Worm (Caenorhabditis elegans) whole organism, L1 larva: ENCODE results near the gene F57G12.1.
A peak's percentile ranks its signal among the peaks of the same experiment; 100 is the strongest.

Source experiments
- C16A3.4 ChIP-seq: fragments of 150-350 bp; optimal IDR thresholded peaks from 2 replicates; lab custom pipeline; 2014; ENCODE audit warnings: missing biosample characterization, missing genetic modification characterization
- aly-2 ChIP-seq: fragments of 150-350 bp; optimal IDR thresholded peaks from 2 replicates; lab custom pipeline; 2014; ENCODE audit warnings: missing biosample characterization, missing genetic modification characterization
- ceh-63 ChIP-seq: fragments of 200-800 bp; sonication (Bioruptor generic); optimal IDR thresholded peaks from 2 replicates; lab custom pipeline; 2018; ENCODE audit warnings: mild to moderate bottlenecking, missing genetic modification characterization, missing compliant biosample characterization
- ceh-8 ChIP-seq: fragments of 200-800 bp; sonication (Bioruptor generic); optimal IDR thresholded peaks from 2 replicates; lab custom pipeline; 2018; ENCODE audit warnings: mild to moderate bottlenecking, missing genetic modification characterization, moderate library complexity, missing compliant biosample characterization
- ceh-82 ChIP-seq, 3 experiments: fragments of 150-350 bp in 1 of 3; sonication (generic microtip) in 2 of 3; optimal IDR thresholded peaks; 2 replicates each; lab custom pipeline; 2014 to 2017; ENCODE audit warnings: missing biosample characterization in 3 of 3, missing genetic modification characterization in 3 of 3
- ceh-90 ChIP-seq: sonication (generic microtip); optimal IDR thresholded peaks from 2 replicates; lab custom pipeline; 2016; ENCODE audit warnings: missing genetic modification characterization, missing compliant biosample characterization
- ces-1 ChIP-seq: fragments of 150-350 bp; optimal IDR thresholded peaks from 2 replicates; lab custom pipeline; 2014; ENCODE audit warnings: missing biosample characterization, missing genetic modification reagents, missing genetic modification characterization
- elt-3 ChIP-seq, 6 experiments: fragments of 150-350 bp in 1 of 6; sonication (generic microtip); optimal IDR thresholded peaks; 2 replicates each; lab custom pipeline; 2017 to 2018; ENCODE audit warnings: missing biosample characterization in 6 of 6, missing genetic modification characterization in 6 of 6, inconsistent platforms in 1 of 6
- fkh-10 ChIP-seq: sonication (generic microtip); optimal IDR thresholded peaks from 2 replicates; lab custom pipeline; 2017; ENCODE audit warnings: missing biosample characterization, missing genetic modification reagents, missing genetic modification characterization
- fkh-4 ChIP-seq: sonication (generic microtip); optimal IDR thresholded peaks from 2 replicates; lab custom pipeline; 2016; ENCODE audit warnings: missing compliant biosample characterization, missing genetic modification characterization, borderline replicate concordance
- fkh-8 ChIP-seq: sonication (generic microtip); optimal IDR thresholded peaks from 2 replicates; lab custom pipeline; 2016; ENCODE audit warnings: mild to moderate bottlenecking, missing genetic modification characterization, missing compliant biosample characterization
- hlh-17 ChIP-seq: fragments of 200-800 bp; sonication (Bioruptor generic); optimal IDR thresholded peaks from 2 replicates; lab custom pipeline; 2018; ENCODE audit warnings: missing genetic modification characterization, mild to moderate bottlenecking, missing compliant biosample characterization, moderate library complexity, borderline replicate concordance
- hpl-2 ChIP-seq: fragments of 150-350 bp; optimal IDR thresholded peaks from 2 replicates; lab custom pipeline; 2014; ENCODE audit warnings: missing biosample characterization, missing genetic modification reagents, missing genetic modification characterization
- irx-1 ChIP-seq: sonication (generic microtip); optimal IDR thresholded peaks from 2 replicates; lab custom pipeline; 2016; ENCODE audit warnings: missing genetic modification characterization, missing compliant biosample characterization
- lin-35 ChIP-seq, 2 experiments: fragments of 150-350 bp; optimal IDR thresholded peaks; 2 replicates each; lab custom pipeline; 2014; ENCODE audit warnings: missing biosample characterization in 2 of 2, missing genetic modification characterization in 2 of 2, missing genetic modification reagents in 2 of 2
- lsy-2 ChIP-seq, 2 experiments: fragments of 150-350 bp; optimal IDR thresholded peaks; 2 replicates each; lab custom pipeline; 2014; ENCODE audit warnings: missing biosample characterization in 2 of 2, missing genetic modification characterization in 2 of 2
- mab-9 ChIP-seq: fragments of 200-800 bp; sonication (Bioruptor generic); IDR thresholded peaks from 2 replicates; pipeline ENCODE4 v1.3.6; 2022; ENCODE audit warnings: missing genetic modification reagents, missing genetic modification characterization, missing compliant biosample characterization
- mdl-1 ChIP-seq, 2 experiments: fragments of 150-350 bp; optimal IDR thresholded peaks; 2 replicates each; lab custom pipeline; 2014 to 2017; ENCODE audit warnings: missing biosample characterization in 2 of 2, missing genetic modification characterization in 2 of 2, inconsistent platforms in 1 of 2
- mep-1 ChIP-seq: fragments of 150-350 bp; optimal IDR thresholded peaks from 2 replicates; lab custom pipeline; 2014; ENCODE audit warnings: missing biosample characterization, missing genetic modification characterization
- nhr-19 ChIP-seq: fragments of 200-800 bp; sonication (Bioruptor generic); conservative IDR thresholded peaks from 2 replicates; pipeline ENCODE4 v1.3.6; 2022; ENCODE audit warnings: missing genetic modification characterization, missing compliant biosample characterization
- nhr-237 ChIP-seq: fragments of 150-350 bp; optimal IDR thresholded peaks from 2 replicates; lab custom pipeline; 2014; ENCODE audit warnings: missing biosample characterization, missing genetic modification characterization
- nhr-28 ChIP-seq: fragments of 150-350 bp; optimal IDR thresholded peaks from 2 replicates; lab custom pipeline; 2014; ENCODE audit warnings: missing biosample characterization, missing genetic modification characterization
- nhr-47 ChIP-seq: sonication (generic microtip); optimal IDR thresholded peaks from 2 replicates; lab custom pipeline; 2016; ENCODE audit warnings: mild to moderate bottlenecking, missing genetic modification characterization, moderate library complexity, missing compliant biosample characterization
- nhr-90 ChIP-seq: sonication (generic microtip); optimal IDR thresholded peaks from 2 replicates; lab custom pipeline; 2016; ENCODE audit warnings: mild to moderate bottlenecking, missing genetic modification characterization, missing compliant biosample characterization; ENCODE audit not compliant: poor library complexity
- pag-3 ChIP-seq: sonication (generic microtip); optimal IDR thresholded peaks from 2 replicates; lab custom pipeline; 2017; ENCODE audit warnings: missing genetic modification characterization, mild to moderate bottlenecking, missing compliant biosample characterization, antibody characterized with exemption, borderline replicate concordance; ENCODE audit not compliant: insufficient read depth
- pax-3 ChIP-seq: fragments of 200-800 bp; sonication (Bioruptor generic); optimal IDR thresholded peaks from 2 replicates; lab custom pipeline; 2018; ENCODE audit warnings: mild to moderate bottlenecking, missing genetic modification characterization, moderate library complexity, missing compliant biosample characterization
- rnt-1 ChIP-seq: sonication (generic microtip); optimal IDR thresholded peaks from 2 replicates; lab custom pipeline; 2016; ENCODE audit warnings: mild to moderate bottlenecking, missing genetic modification characterization, moderate library complexity, missing compliant biosample characterization
- snpc-4 ChIP-seq: fragments of 150-350 bp; optimal IDR thresholded peaks from 2 replicates; lab custom pipeline; 2014; ENCODE audit warnings: missing biosample characterization, missing genetic modification characterization
- snu-23 ChIP-seq: sonication (generic microtip); optimal IDR thresholded peaks from 2 replicates; lab custom pipeline; 2016; ENCODE audit warnings: missing genetic modification characterization, missing compliant biosample characterization
- sox-4 ChIP-seq: sonication (generic microtip); optimal IDR thresholded peaks from 2 replicates; lab custom pipeline; 2016; ENCODE audit warnings: missing genetic modification characterization, missing compliant biosample characterization
- sptf-1 ChIP-seq: fragments of 150-350 bp; optimal IDR thresholded peaks from 2 replicates; lab custom pipeline; 2014; ENCODE audit warnings: missing biosample characterization, missing genetic modification characterization
- swsn-7 ChIP-seq: sonication (generic microtip); optimal IDR thresholded peaks from 2 replicates; lab custom pipeline; 2016; ENCODE audit warnings: missing genetic modification characterization, missing compliant biosample characterization
- tlp-1 ChIP-seq: fragments of 150-350 bp; optimal IDR thresholded peaks from 2 replicates; lab custom pipeline; 2014; ENCODE audit warnings: missing biosample characterization, missing genetic modification characterization
- zag-1 ChIP-seq: fragments of 150-350 bp; optimal IDR thresholded peaks from 2 replicates; lab custom pipeline; 2014; ENCODE audit warnings: missing biosample characterization, missing genetic modification characterization
- ztf-4 ChIP-seq: fragments of 150-350 bp; optimal IDR thresholded peaks from 2 replicates; lab custom pipeline; 2014; ENCODE audit warnings: missing biosample characterization, missing genetic modification characterization

F57G12.1 gene

DNA sequence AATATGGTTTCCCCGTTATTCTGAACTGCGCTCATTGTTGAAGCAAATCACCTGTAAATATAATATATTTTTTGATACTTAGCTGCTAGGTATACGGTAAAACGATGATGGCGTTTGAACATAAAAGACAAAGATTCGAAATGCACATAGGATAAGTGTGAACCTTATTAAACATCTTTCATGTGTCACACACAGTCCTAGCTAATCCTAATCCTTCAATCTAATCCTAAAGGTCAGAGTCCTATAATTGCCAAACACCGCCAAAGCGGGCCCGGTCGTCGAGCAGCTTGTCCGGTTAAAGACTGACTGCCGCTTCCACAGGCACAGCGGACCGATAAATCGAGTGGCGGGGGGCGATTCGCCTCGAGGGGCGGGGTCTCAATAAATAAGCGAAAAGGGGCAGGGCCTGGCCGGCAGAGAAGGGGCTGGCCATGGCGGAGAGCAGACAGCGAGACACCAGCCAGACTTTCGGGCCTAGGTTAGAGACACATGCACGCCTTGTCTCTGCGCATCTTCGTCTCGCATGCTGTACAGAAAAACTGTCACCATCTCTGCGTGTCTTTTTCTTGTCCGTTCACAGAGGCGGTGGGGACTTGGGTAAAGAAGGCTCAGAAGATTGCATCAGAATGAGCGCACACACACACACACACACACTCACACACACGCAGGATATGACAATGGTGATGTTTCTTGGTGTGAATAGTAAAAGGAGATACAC is at the start of gene F57G12.1 (continued):
- TF ChIP-seq hlh-17 (GFP tag; lab: Kevin White, UChicago) (no peak), ces-1 (no peak), sox-4 (tag; lab: Kevin White, UChicago) (no peak), ceh-90 (no peak), hpl-2 (GFP tag; lab: Kevin White, UChicago) (no peak), mep-1 (peak; percentile 74), tlp-1 (tag; lab: Kevin White, UChicago) (no peak), mab-9 (GFP tag; lab: Robert Waterston, UW) (peak; percentile 42; the same call in 1 of the 2 replicates), nhr-28 (tag; lab: Kevin White, UChicago) (no peak), snu-23 (GFP tag; lab: Kevin White, UChicago) (peak; percentile 78), ceh-8 (GFP tag; lab: Kevin White, UChicago) (peak; percentile 70), irx-1 (peak; percentile 42), lin-35 (GFP tag; optimal IDR thresholded peaks at IDR 0.05; lab: Kevin White, UChicago) (peak; percentile 59 to 62), fkh-4 (tag; lab: Kevin White, UChicago) (no peak), nhr-47 (peak; percentile 66), nhr-237 (tag; lab: Kevin White, UChicago) (peak; percentile 30), elt-3 (tag; optimal IDR thresholded peaks at IDR 0.05; lab: Kevin White, UChicago) (peak in 1 of 6 experiments; percentile 7), nhr-90 (tag; lab: Kevin White, UChicago) (peak; percentile 45), pax-3 (tag; lab: Kevin White, UChicago) (peak; percentile 57), sptf-1 (tag; lab: Kevin White, UChicago) (no peak), fkh-8 (tag; lab: Kevin White, UChicago) (peak; percentile 86), ceh-82 (tag; optimal IDR thresholded peaks at IDR 0.05; lab: Kevin White, UChicago) (peak; percentile 64 to 86 (median 75)), zag-1 (tag; lab: Kevin White, UChicago) (no peak), C16A3.4 (tag; lab: Kevin White, UChicago) (peak; percentile 80), swsn-7 (peak; percentile 68), lsy-2 (tag; optimal IDR thresholded peaks at IDR 0.05; lab: Kevin White, UChicago) (peak; percentile 58 to 84), snpc-4 (tag; lab: Kevin White, UChicago) (peak; percentile 47), pag-3 (tag; lab: Kevin White, UChicago) (no peak), nhr-19 (GFP tag; lab: Robert Waterston, UW) (peak; percentile 66), mdl-1 (tag; optimal IDR thresholded peaks at IDR 0.05; lab: Kevin White, UChicago) (peak in 1 of 2 experiments; percentile 83), rnt-1 (peak; percentile 78), aly-2 (tag; lab: Kevin White, UChicago) (no peak)

DNA sequence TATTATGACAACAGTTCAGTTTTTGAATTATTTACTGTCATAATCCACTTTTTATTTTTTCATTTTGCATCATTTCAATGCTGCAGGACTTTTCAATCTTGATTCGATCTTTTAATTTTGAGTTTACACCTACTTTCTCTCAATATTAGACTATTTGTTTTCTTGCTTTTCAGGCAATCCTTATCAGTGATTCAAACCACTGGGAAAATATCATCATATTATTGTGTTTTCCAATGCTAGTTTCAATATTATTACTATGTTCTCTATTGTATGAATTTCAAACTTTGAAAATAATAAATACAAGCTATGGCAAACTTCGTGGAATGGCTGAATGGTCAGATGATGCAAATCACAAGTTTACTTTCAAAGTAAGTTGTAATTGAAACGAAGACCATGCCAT is 48.0 kb upstream of the F57G12.1 start, which contains the start of gene cest-8:
Gene cest-8, plus strand, starts transcription at position 184 of the 400 bp plus-strand sequence.
- no peak for TF ChIP-seq pax-3 (tag; lab: Kevin White, UChicago)
- TF ChIP-seq fkh-4 (tag; lab: Kevin White, UChicago) = no peak
- no peak for TF ChIP-seq ztf-4 (tag; lab: Kevin White, UChicago)

DNA sequence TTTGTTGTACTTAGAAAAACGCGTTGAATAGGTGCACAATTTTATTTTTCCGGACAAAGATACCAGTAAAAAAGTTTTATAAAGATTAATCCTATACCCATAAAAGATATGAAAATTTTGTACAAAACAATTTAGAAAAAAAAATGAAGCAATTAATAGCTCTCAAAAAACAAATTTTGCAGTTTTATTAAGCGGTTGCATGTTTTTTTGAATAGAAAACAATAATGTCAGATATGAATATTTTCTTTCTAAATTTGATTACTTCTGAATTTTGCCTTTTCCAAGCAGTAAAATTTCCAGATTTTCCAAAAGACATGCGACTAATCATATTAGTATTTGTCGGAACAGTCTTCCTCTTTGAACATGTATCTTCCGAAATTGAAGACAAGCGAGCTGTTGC is 45.5 kb upstream of the F57G12.1 start, which contains the start of gene C23H4.8:
Gene C23H4.8, plus strand, starts transcription at position 301 of the 400 bp plus-strand sequence.
- TF ChIP-seq snpc-4 (tag; lab: Kevin White, UChicago) (no peak), ceh-63 (no peak)

DNA sequence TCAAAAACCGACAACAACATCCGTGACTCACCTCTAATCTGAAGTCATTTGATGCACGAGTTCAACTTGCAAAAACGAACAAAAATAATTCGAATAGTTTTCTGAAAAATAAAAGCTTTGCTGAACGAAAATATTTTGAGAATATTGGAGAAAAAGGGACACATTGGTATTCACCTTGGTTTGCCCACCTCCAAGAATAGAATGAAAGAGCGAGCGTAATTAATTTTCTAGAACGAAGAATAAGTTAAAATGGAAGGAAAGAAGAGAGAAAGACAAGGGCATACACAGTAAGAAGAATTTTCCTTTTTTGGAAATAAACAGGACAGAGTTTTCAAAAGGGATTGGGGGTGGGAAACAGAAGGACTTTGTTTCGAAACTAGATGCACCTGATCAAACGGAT is 41.3 kb upstream of the F57G12.1 start, which contains the start of gene cab-1:
Gene cab-1, minus strand, starts transcription at position 101 of the 400 bp plus-strand sequence.
- TF ChIP-seq fkh-10 (GFP tag; lab: Kevin White, UChicago) = no peak
- no peak for TF ChIP-seq nhr-19 (GFP tag; lab: Robert Waterston, UW)
- TF ChIP-seq hpl-2 (GFP tag; lab: Kevin White, UChicago) = no peak
